Fruit fly (Drosophila melanogaster) whole organism, prepupa: ENCODE results near the gene Fst.

ENCODE experiments used
- CG10631 ChIP-seq: fragments of 200-800 bp; sonication (Bioruptor generic); optimal IDR thresholded peaks from 2 replicates; lab custom pipeline; 2016; ENCODE audit warnings: missing biosample characterization, missing genetic modification characterization
- CG11762 ChIP-seq: fragments of 200-800 bp; sonication (Bioruptor generic); optimal IDR thresholded peaks from 3 replicates; lab custom pipeline; 2016; ENCODE audit warnings: missing biosample characterization, missing genetic modification characterization; ENCODE audit not compliant: insufficient read depth
- CG11902 ChIP-seq: fragments of 200-800 bp; sonication (Bioruptor generic); optimal IDR thresholded peaks from 3 replicates; lab custom pipeline; 2016; ENCODE audit warnings: missing biosample characterization, missing genetic modification characterization
- CG15336 ChIP-seq: fragments of 200-800 bp; sonication (Bioruptor generic); IDR thresholded peaks from 2 replicates; pipeline ENCODE4 v1.3.6; 2022; ENCODE audit warnings: missing biosample characterization, missing genetic modification characterization
- CG1621 ChIP-seq: fragments of 200-800 bp; sonication (Bioruptor generic); optimal IDR thresholded peaks from 3 replicates; lab custom pipeline; 2018; ENCODE audit warnings: missing biosample characterization, mild to moderate bottlenecking, missing genetic modification characterization
- CG3032 ChIP-seq: fragments of 200-800 bp; optimal IDR thresholded peaks from 2 replicates; lab custom pipeline; 2019; ENCODE audit warnings: missing biosample characterization, mild to moderate bottlenecking, missing genetic modification characterization, moderate library complexity
- CG3919 ChIP-seq: fragments of 200-800 bp; sonication (Bioruptor generic); optimal IDR thresholded peaks from 3 replicates; lab custom pipeline; 2016; ENCODE audit warnings: missing biosample characterization, missing genetic modification characterization
- CG4318 ChIP-seq: fragments of 200-800 bp; sonication (Bioruptor generic); optimal IDR thresholded peaks from 3 replicates; lab custom pipeline; 2017; ENCODE audit warnings: missing biosample characterization, mild to moderate bottlenecking, missing genetic modification characterization
- CG6276 ChIP-seq: fragments of 200-800 bp; sonication (Bioruptor generic); optimal IDR thresholded peaks from 2 replicates; lab custom pipeline; 2017; ENCODE audit warnings: missing biosample characterization, mild to moderate bottlenecking, missing genetic modification characterization
- CG6792 ChIP-seq: fragments of 200-800 bp; sonication (Bioruptor generic); optimal IDR thresholded peaks from 3 replicates; lab custom pipeline; 2016; ENCODE audit warnings: missing biosample characterization, missing genetic modification characterization
- CG6808 ChIP-seq: fragments of 200-800 bp; sonication (Bioruptor generic); optimal IDR thresholded peaks from 3 replicates; lab custom pipeline; 2017; ENCODE audit warnings: missing biosample characterization, missing genetic modification characterization, mild to moderate bottlenecking, moderate library complexity, missing genetic modification reagents
- CG7368 ChIP-seq: fragments of 200-800 bp; sonication (Bioruptor generic); optimal IDR thresholded peaks from 3 replicates; lab custom pipeline; 2016; ENCODE audit warnings: missing biosample characterization, missing genetic modification characterization
- CG8119 ChIP-seq: fragments of 200-800 bp; sonication (Bioruptor generic); IDR thresholded peaks from 3 replicates; pipeline ENCODE4 v1.3.6; 2022; ENCODE audit warnings: missing biosample characterization, missing genetic modification characterization
- CG8319 ChIP-seq: fragments of 200-800 bp; sonication (Bioruptor generic); optimal IDR thresholded peaks from 3 replicates; lab custom pipeline; 2016; ENCODE audit warnings: missing biosample characterization, missing genetic modification characterization
- CG9139 ChIP-seq: fragments of 200-800 bp; sonication (Bioruptor generic); optimal IDR thresholded peaks from 3 replicates; lab custom pipeline; 2017; ENCODE audit warnings: missing biosample characterization, mild to moderate bottlenecking, missing genetic modification characterization
- Eip75B ChIP-seq: fragments of 200-800 bp; sonication (Bioruptor generic); optimal IDR thresholded peaks from 3 replicates; lab custom pipeline; 2016; ENCODE audit warnings: missing biosample characterization, missing genetic modification characterization
- Eip78C ChIP-seq: fragments of 200-800 bp; sonication (Bioruptor generic); peaks from one replicate; lab custom pipeline; 2016; ENCODE audit warnings: missing biosample characterization, missing genetic modification characterization
- Ets21C ChIP-seq: fragments of 200-800 bp; sonication (Bioruptor generic); optimal IDR thresholded peaks from 3 replicates; lab custom pipeline; 2016; ENCODE audit warnings: missing biosample characterization, missing genetic modification characterization
- Ets96B ChIP-seq: fragments of 200-800 bp; optimal IDR thresholded peaks from 2 replicates; lab custom pipeline; 2019; ENCODE audit warnings: missing biosample characterization, mild to moderate bottlenecking, missing genetic modification characterization, moderate library complexity
- Hr38 ChIP-seq: sonication (Bioruptor generic); optimal IDR thresholded peaks from 2 replicates; lab custom pipeline; 2016; ENCODE audit warnings: missing biosample characterization, missing genetic modification characterization
- Lpt ChIP-seq: fragments of 200-800 bp; sonication (Bioruptor generic); optimal IDR thresholded peaks from 3 replicates; lab custom pipeline; 2016; ENCODE audit warnings: missing biosample characterization, missing genetic modification characterization
- Met ChIP-seq: fragments of 200-800 bp; sonication (Bioruptor generic); optimal IDR thresholded peaks from 3 replicates; lab custom pipeline; 2016; ENCODE audit warnings: missing biosample characterization, missing genetic modification characterization
- Smox ChIP-seq: fragments of 200-800 bp; sonication (Bioruptor generic); optimal IDR thresholded peaks from 3 replicates; lab custom pipeline; 2016; ENCODE audit warnings: missing biosample characterization, missing genetic modification characterization
- Sox102F ChIP-seq: fragments of 200-800 bp; sonication (Bioruptor generic); optimal IDR thresholded peaks from 2 replicates; lab custom pipeline; 2016; ENCODE audit warnings: missing biosample characterization, mild to moderate bottlenecking, missing genetic modification characterization
- Sox14 ChIP-seq: fragments of 200-800 bp; sonication (Bioruptor generic); optimal IDR thresholded peaks from 3 replicates; lab custom pipeline; 2016; ENCODE audit warnings: missing biosample characterization, missing genetic modification characterization
- Sox15 ChIP-seq: fragments of 200-800 bp; sonication (Bioruptor generic); optimal IDR thresholded peaks from 3 replicates; lab custom pipeline; 2016; ENCODE audit warnings: missing biosample characterization, missing genetic modification characterization
- achi ChIP-seq: fragments of 200-800 bp; sonication (Bioruptor generic); optimal IDR thresholded peaks from 3 replicates; lab custom pipeline; 2016; ENCODE audit warnings: missing biosample characterization, missing genetic modification characterization
- acj6 ChIP-seq: fragments of 200-800 bp; sonication (Bioruptor generic); optimal IDR thresholded peaks from 3 replicates; lab custom pipeline; 2016; ENCODE audit warnings: missing biosample characterization, missing genetic modification characterization
- cyc ChIP-seq: fragments of 200-800 bp; sonication (Bioruptor generic); optimal IDR thresholded peaks from 3 replicates; lab custom pipeline; 2016; ENCODE audit warnings: missing biosample characterization, missing genetic modification characterization
- dac ChIP-seq: fragments of 200-800 bp; sonication (Bioruptor generic); optimal IDR thresholded peaks from 2 replicates; lab custom pipeline; 2017; ENCODE audit warnings: missing biosample characterization, mild to moderate bottlenecking, missing genetic modification characterization
- eg ChIP-seq: fragments of 200-800 bp; sonication (Bioruptor generic); IDR thresholded peaks from 3 replicates; pipeline ENCODE4 v1.3.6; 2022; ENCODE audit warnings: missing biosample characterization, missing genetic modification characterization
- esn ChIP-seq: fragments of 200-800 bp; sonication (Bioruptor generic); optimal IDR thresholded peaks from 2 replicates; lab custom pipeline; 2016; ENCODE audit warnings: missing biosample characterization, mild to moderate bottlenecking, missing genetic modification characterization, moderate library complexity
- fd59A ChIP-seq: fragments of 200-800 bp; sonication (Bioruptor generic); optimal IDR thresholded peaks from 2 replicates; lab custom pipeline; 2017; ENCODE audit warnings: missing biosample characterization, mild to moderate bottlenecking, missing genetic modification characterization, missing genetic modification reagents
- fkh ChIP-seq: fragments of 200-800 bp; sonication (Bioruptor generic); optimal IDR thresholded peaks from 3 replicates; lab custom pipeline; 2017; ENCODE audit warnings: missing biosample characterization, mild to moderate bottlenecking, missing genetic modification characterization, moderate library complexity
- lz ChIP-seq: fragments of 200-800 bp; sonication (Bioruptor generic); optimal IDR thresholded peaks from 3 replicates; lab custom pipeline; 2016; ENCODE audit warnings: missing biosample characterization, missing genetic modification characterization
- net ChIP-seq: fragments of 200-800 bp; sonication (Bioruptor generic); optimal IDR thresholded peaks from 3 replicates; lab custom pipeline; 2016; ENCODE audit warnings: missing biosample characterization, missing genetic modification characterization
- pdm3 ChIP-seq: fragments of 200-800 bp; sonication (Bioruptor generic); optimal IDR thresholded peaks from 3 replicates; lab custom pipeline; 2016; ENCODE audit warnings: missing biosample characterization, missing genetic modification characterization
- ss ChIP-seq, 2 experiments: fragments of 200-800 bp; sonication (Bioruptor generic); optimal IDR thresholded peaks; 2 replicates in 1 of 2; 3 replicates in 1 of 2; lab custom pipeline; 2017 to 2018; ENCODE audit warnings: mild to moderate bottlenecking in 2 of 2, missing biosample characterization in 2 of 2, missing genetic modification characterization in 2 of 2, moderate library complexity in 1 of 2
- svp ChIP-seq: fragments of 200-800 bp; sonication (Bioruptor generic); peaks from one replicate; lab custom pipeline; 2016; ENCODE audit warnings: missing biosample characterization, missing genetic modification characterization
- vri ChIP-seq: fragments of 200-800 bp; sonication (Bioruptor generic); optimal IDR thresholded peaks from 3 replicates; lab custom pipeline; 2016; ENCODE audit warnings: missing biosample characterization, mild to moderate bottlenecking, missing genetic modification characterization

The Fst gene

DNA sequence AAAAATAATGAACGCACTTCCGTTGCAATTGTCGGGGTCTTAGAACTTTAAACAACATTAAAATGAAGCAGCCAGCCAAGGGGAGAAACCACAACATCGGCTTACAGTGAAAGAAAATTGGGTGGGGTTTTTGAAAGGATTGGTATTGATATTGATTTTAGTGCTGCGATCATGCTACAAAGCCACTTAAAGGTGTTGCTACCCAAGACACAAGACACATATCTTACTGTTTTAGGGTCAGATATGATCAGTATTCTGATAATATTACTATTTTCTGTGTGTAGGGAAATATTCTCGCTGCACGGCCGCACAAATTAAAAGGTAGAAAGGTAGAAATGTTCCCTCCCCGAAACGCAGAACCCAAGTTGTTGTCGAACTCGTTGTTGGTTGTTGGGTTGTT, 40.9 kb downstream of the Fst start (continued):
- TF ChIP-seq CG11902 (GFP tag; lab: Kevin White, UChicago), result no peak
- no peak for TF ChIP-seq dac (GFP tag; lab: Kevin White, UChicago)
- no peak for TF ChIP-seq Sox15
- TF ChIP-seq eg (GFP tag; lab: Robert Waterston, UW), result no peak
- peak; percentile 47 for TF ChIP-seq CG7368 (GFP tag; lab: Kevin White, UChicago)
- peak; percentile 17 for TF ChIP-seq CG11762 (GFP tag; lab: Kevin White, UChicago)
- TF ChIP-seq Ets21C (GFP tag; lab: Kevin White, UChicago), result peak; percentile 36
- TF ChIP-seq Sox14, result peak; percentile 61
- TF ChIP-seq CG8319 (GFP tag; lab: Kevin White, UChicago), result peak; percentile 43
- peak; percentile 63 for TF ChIP-seq fd59A (GFP tag; lab: Kevin White, UChicago)
- peak; percentile 52 for TF ChIP-seq Met (GFP tag; lab: Kevin White, UChicago)
- peak; percentile 61 for TF ChIP-seq achi
- peak; percentile 62 for TF ChIP-seq acj6 (GFP tag; lab: Kevin White, UChicago)
- no peak for TF ChIP-seq Hr38 (GFP tag; lab: Kevin White, UChicago)
- peak; percentile 13 for TF ChIP-seq vri (GFP tag; lab: Kevin White, UChicago)
- TF ChIP-seq pdm3 (GFP tag; lab: Kevin White, UChicago), result peak; percentile 63
- no peak for TF ChIP-seq CG4318 (GFP tag; lab: Kevin White, UChicago)
- no peak for TF ChIP-seq fkh (GFP tag; lab: Kevin White, UChicago)
- TF ChIP-seq Eip78C, result peak; percentile 88
- TF ChIP-seq Lpt (GFP tag; lab: Kevin White, UChicago), result peak; percentile 28
- TF ChIP-seq svp (GFP tag; lab: Kevin White, UChicago), result peak; percentile 75
- peak; percentile 75 for TF ChIP-seq CG3919
- TF ChIP-seq net (GFP tag; lab: Kevin White, UChicago), result peak; percentile 31
- peak; percentile 28 to 35 for TF ChIP-seq ss (GFP tag; optimal IDR thresholded peaks at IDR 0.05; lab: Kevin White, UChicago)
- TF ChIP-seq CG6276 (GFP tag; lab: Kevin White, UChicago), result no peak
- peak; percentile 47 for TF ChIP-seq lz (GFP tag; lab: Kevin White, UChicago)
- peak; percentile 71 for TF ChIP-seq Ets96B (tag; lab: Kevin White, UChicago)
- peak; percentile 59 for TF ChIP-seq CG6792 (GFP tag; lab: Kevin White, UChicago)
- peak; percentile 63 for TF ChIP-seq CG3032 (tag; lab: Kevin White, UChicago)
- no peak for TF ChIP-seq CG9139 (GFP tag; lab: Kevin White, UChicago)
- TF ChIP-seq, all 60 proteins: peak for 45

DNA sequence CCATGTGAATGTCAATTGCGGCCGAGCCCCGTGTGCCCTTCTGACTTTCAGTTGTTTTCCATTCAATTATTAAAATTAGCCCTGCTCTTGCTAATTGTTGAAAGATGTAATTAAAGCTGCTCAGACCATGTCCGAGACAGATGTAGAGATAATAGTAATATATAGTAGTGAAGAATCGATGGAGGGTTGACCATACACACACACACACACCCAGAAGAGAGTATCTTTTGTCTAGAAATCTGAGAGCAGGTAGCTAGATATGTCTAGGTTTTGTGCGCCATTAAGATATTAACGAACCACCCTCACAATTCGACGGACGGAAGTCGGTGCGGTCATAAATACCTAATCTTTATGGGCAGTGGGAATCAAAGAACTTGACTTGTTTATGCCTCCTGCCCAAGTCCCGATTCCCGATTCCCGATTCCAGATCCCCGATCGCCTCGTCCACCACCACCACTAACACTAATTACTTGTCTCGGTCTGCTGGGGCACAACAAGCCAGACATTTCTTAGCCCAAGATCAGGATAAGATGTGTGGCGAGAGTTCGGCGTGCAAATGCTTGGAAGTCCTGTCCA, 41.4 kb downstream of the Fst start:
- no peak for TF ChIP-seq CG1621 (tag; lab: Kevin White, UChicago)
- TF ChIP-seq net (GFP tag; lab: Kevin White, UChicago), result no peak
- TF ChIP-seq CG9139 (GFP tag; lab: Kevin White, UChicago), result no peak
- no peak for TF ChIP-seq ss (GFP tag; optimal IDR thresholded peaks at IDR 0.05; lab: Kevin White, UChicago)
- TF ChIP-seq Smox (GFP tag; lab: Kevin White, UChicago), result no peak
- TF ChIP-seq CG3919, result no peak
- TF ChIP-seq Eip75B, result no peak
- no peak for TF ChIP-seq cyc (GFP tag; lab: Kevin White, UChicago)
- TF ChIP-seq svp (GFP tag; lab: Kevin White, UChicago), result no peak
- no peak for TF ChIP-seq Sox102F (GFP tag; lab: Kevin White, UChicago)
- TF ChIP-seq CG15336 (GFP tag; lab: Robert Waterston, UW), result no peak
- TF ChIP-seq CG8119 (GFP tag; lab: Robert Waterston, UW), result no peak
- TF ChIP-seq CG7368 (GFP tag; lab: Kevin White, UChicago), result no peak
- TF ChIP-seq esn (GFP tag; lab: Kevin White, UChicago), result no peak
- TF ChIP-seq CG11762 (GFP tag; lab: Kevin White, UChicago), result no peak
- no peak for TF ChIP-seq CG6808 (GFP tag; lab: Kevin White, UChicago)
- TF ChIP-seq Sox15, result no peak
- TF ChIP-seq CG10631 (GFP tag; lab: Kevin White, UChicago), result no peak
- TF ChIP-seq CG11902 (GFP tag; lab: Kevin White, UChicago), result no peak
- TF ChIP-seq Lpt (GFP tag; lab: Kevin White, UChicago), result no peak
- TF ChIP-seq, all 60 proteins: peak for 0
